Worm (Caenorhabditis elegans) whole organism, mixed stage, embryonic: Measurements from ENCODE around the gene C28H8.8.

Source experiments
- M03D4.4 ChIP-seq: sonication (generic microtip); optimal IDR thresholded peaks from 2 replicates; lab custom pipeline; 2017; ENCODE audit warnings: mild to moderate bottlenecking, missing genetic modification characterization, missing compliant biosample characterization
- bed-3 ChIP-seq: fragments of 200-800 bp; sonication (Bioruptor generic); optimal IDR thresholded peaks from 3 replicates; lab custom pipeline; 2018; ENCODE audit warnings: mild to moderate bottlenecking, missing genetic modification characterization, moderate library complexity, missing compliant biosample characterization
- blmp-1 ChIP-seq: fragments of 150-350 bp; optimal IDR thresholded peaks from 2 replicates; lab custom pipeline; 2014; ENCODE audit warnings: missing biosample characterization, missing genetic modification characterization
- ceh-39 ChIP-seq: fragments of 150-350 bp; optimal IDR thresholded peaks from 2 replicates; lab custom pipeline; 2014; ENCODE audit warnings: missing biosample characterization, missing genetic modification characterization
- ceh-83 ChIP-seq: fragments of 200-800 bp; sonication (Bioruptor generic); optimal IDR thresholded peaks from 2 replicates; lab custom pipeline; 2018; ENCODE audit warnings: mild to moderate bottlenecking, missing genetic modification characterization, missing compliant biosample characterization
- ces-1 ChIP-seq: fragments of 150-350 bp; optimal IDR thresholded peaks from 2 replicates; lab custom pipeline; 2014; ENCODE audit warnings: missing biosample characterization, missing genetic modification reagents, missing genetic modification characterization
- cnd-1 ChIP-seq: fragments of 200-800 bp; sonication (Bioruptor generic); optimal IDR thresholded peaks from 2 replicates; lab custom pipeline; 2018; ENCODE audit warnings: mild to moderate bottlenecking, missing genetic modification characterization, missing compliant biosample characterization
- drap-1 ChIP-seq: fragments of 200-800 bp; sonication (Bioruptor generic); optimal IDR thresholded peaks from 3 replicates; lab custom pipeline; 2018; ENCODE audit warnings: mild to moderate bottlenecking, missing genetic modification characterization, missing compliant biosample characterization
- elt-1 ChIP-seq: sonication (generic microtip); optimal IDR thresholded peaks from 2 replicates; lab custom pipeline; 2017; ENCODE audit warnings: missing genetic modification characterization, mild to moderate bottlenecking, missing compliant biosample characterization, antibody characterized with exemption, moderate library complexity, borderline replicate concordance; ENCODE audit not compliant: insufficient read depth
- elt-3 ChIP-seq: fragments of 150-350 bp; optimal IDR thresholded peaks from 2 replicates; lab custom pipeline; 2014; ENCODE audit warnings: missing biosample characterization, missing genetic modification characterization
- flh-1 ChIP-seq: fragments of 200-800 bp; sonication (Bioruptor generic); optimal IDR thresholded peaks from 2 replicates; lab custom pipeline; 2018; ENCODE audit warnings: mild to moderate bottlenecking, missing genetic modification characterization, moderate library complexity, missing compliant biosample characterization
- hlh-1 ChIP-seq: fragments of 150-350 bp; optimal IDR thresholded peaks from 2 replicates; lab custom pipeline; 2014; ENCODE audit warnings: missing biosample characterization, missing genetic modification reagents, missing genetic modification characterization
- lin-13 ChIP-seq: fragments of 150-350 bp; optimal IDR thresholded peaks from 2 replicates; lab custom pipeline; 2014; ENCODE audit warnings: missing biosample characterization, missing genetic modification characterization
- lin-32 ChIP-seq: fragments of 200-800 bp; sonication (Bioruptor generic); optimal IDR thresholded peaks from 2 replicates; lab custom pipeline; 2018; ENCODE audit warnings: mild to moderate bottlenecking, missing genetic modification characterization, missing compliant biosample characterization
- mab-5 ChIP-seq: fragments of 150-350 bp; optimal IDR thresholded peaks from 2 replicates; lab custom pipeline; 2014; ENCODE audit warnings: missing biosample characterization, missing genetic modification characterization
- mep-1 ChIP-seq: fragments of 150-350 bp; optimal IDR thresholded peaks from 2 replicates; lab custom pipeline; 2017; ENCODE audit warnings: missing biosample characterization, missing genetic modification reagents, missing genetic modification characterization, inconsistent platforms
- mls-2 ChIP-seq: sonication (generic microtip); optimal IDR thresholded peaks from 2 replicates; lab custom pipeline; 2016; ENCODE audit warnings: mild to moderate bottlenecking, missing genetic modification characterization, moderate library complexity, missing compliant biosample characterization
- nhr-2 ChIP-seq: fragments of 150-350 bp; optimal IDR thresholded peaks from 2 replicates; lab custom pipeline; 2014; ENCODE audit warnings: missing biosample characterization, missing genetic modification characterization
- nhr-237 ChIP-seq: fragments of 150-350 bp; optimal IDR thresholded peaks from 2 replicates; lab custom pipeline; 2014; ENCODE audit warnings: missing biosample characterization, missing genetic modification characterization
- nhr-76 ChIP-seq: sonication (generic microtip); optimal IDR thresholded peaks from 2 replicates; lab custom pipeline; 2017; ENCODE audit warnings: missing biosample characterization, missing genetic modification characterization
- pha-4 ChIP-seq: fragments of 150-350 bp; optimal IDR thresholded peaks from 2 replicates; lab custom pipeline; 2018; ENCODE audit warnings: missing biosample characterization, missing genetic modification reagents, missing genetic modification characterization
- sem-2 ChIP-seq: fragments of 200-800 bp; sonication (Bioruptor generic); optimal IDR thresholded peaks from 2 replicates; lab custom pipeline; 2018; ENCODE audit warnings: mild to moderate bottlenecking, missing genetic modification characterization, missing compliant biosample characterization
- snpc-4 ChIP-seq: fragments of 150-350 bp; optimal IDR thresholded peaks from 2 replicates; lab custom pipeline; 2014; ENCODE audit warnings: missing biosample characterization, missing genetic modification characterization
- sptf-1 ChIP-seq: sonication (generic microtip); optimal IDR thresholded peaks from 2 replicates; lab custom pipeline; 2017; ENCODE audit warnings: mild to moderate bottlenecking, missing genetic modification characterization, moderate library complexity, missing compliant biosample characterization
- tbx-8 ChIP-seq: fragments of 200-800 bp; sonication (Bioruptor generic); optimal IDR thresholded peaks from 2 replicates; lab custom pipeline; 2018; ENCODE audit warnings: mild to moderate bottlenecking, missing genetic modification characterization, moderate library complexity, missing compliant biosample characterization
- unc-120 ChIP-seq: sonication (generic microtip); optimal IDR thresholded peaks from 2 replicates; lab custom pipeline; 2017; ENCODE audit warnings: missing genetic modification characterization, missing compliant biosample characterization; ENCODE audit not compliant: poor library complexity, severe bottlenecking
- unc-39 ChIP-seq: fragments of 150-350 bp; optimal IDR thresholded peaks from 2 replicates; lab custom pipeline; 2014; ENCODE audit warnings: missing biosample characterization, missing genetic modification characterization
- unc-62 ChIP-seq: fragments of 150-350 bp; optimal IDR thresholded peaks from 2 replicates; lab custom pipeline; 2014; ENCODE audit warnings: missing biosample characterization, missing genetic modification reagents, missing genetic modification characterization
- zip-8 ChIP-seq: fragments of 150-350 bp; optimal IDR thresholded peaks from 2 replicates; lab custom pipeline; 2014; ENCODE audit warnings: missing biosample characterization, missing genetic modification characterization

The C28H8.8 gene

DNA sequence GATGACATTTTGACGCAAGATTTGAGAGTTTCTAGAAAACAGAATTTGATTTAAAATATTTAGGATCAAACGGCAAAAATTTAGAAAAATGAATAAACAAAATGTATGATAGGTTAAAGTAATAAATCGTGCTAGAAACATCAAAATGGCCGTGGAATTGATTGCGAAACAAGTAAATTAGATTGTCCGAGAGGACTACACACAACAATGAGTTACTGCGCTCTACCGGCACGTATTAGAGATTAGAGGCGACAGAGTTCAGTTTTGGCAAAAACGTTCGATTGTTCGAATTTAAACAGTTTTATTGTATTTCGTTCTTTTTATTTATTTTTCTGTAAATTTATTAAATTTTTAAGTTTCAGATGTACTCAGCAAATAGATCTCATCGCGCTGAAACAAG is 37.1 kb upstream of the C28H8.8 start, which contains the start of the genes dnc-2 and bcl-7:
Gene dnc-2, minus strand, starts transcription at position 33 of the 400 bp plus-strand sequence.
Gene bcl-7, plus strand, starts transcription at position 363 of the 400 bp plus-strand sequence.
- TF ChIP-seq blmp-1 (tag; lab: Kevin White, UChicago) (no peak), cnd-1 (tag; lab: Kevin White, UChicago) (no peak), bed-3 (GFP tag; lab: Kevin White, UChicago) (no peak), mab-5 (tag; lab: Kevin White, UChicago) (no peak), lin-32 (no peak), pha-4 (tag; lab: Kevin White, UChicago) (peak; percentile 1), unc-120 (tag; lab: Kevin White, UChicago) (no peak), nhr-2 (tag; lab: Kevin White, UChicago) (no peak), drap-1 (GFP tag; lab: Kevin White, UChicago) (no peak), flh-1 (GFP tag; lab: Kevin White, UChicago) (no peak), lin-13 (tag; lab: Kevin White, UChicago) (peak; percentile 9), ceh-39 (tag; lab: Kevin White, UChicago) (no peak), mep-1 (tag; lab: Kevin White, UChicago) (peak; percentile 4), ces-1 (peak; percentile 72), unc-39 (no peak)
- TF ChIP-seq, all 35 proteins: peak for 4

DNA sequence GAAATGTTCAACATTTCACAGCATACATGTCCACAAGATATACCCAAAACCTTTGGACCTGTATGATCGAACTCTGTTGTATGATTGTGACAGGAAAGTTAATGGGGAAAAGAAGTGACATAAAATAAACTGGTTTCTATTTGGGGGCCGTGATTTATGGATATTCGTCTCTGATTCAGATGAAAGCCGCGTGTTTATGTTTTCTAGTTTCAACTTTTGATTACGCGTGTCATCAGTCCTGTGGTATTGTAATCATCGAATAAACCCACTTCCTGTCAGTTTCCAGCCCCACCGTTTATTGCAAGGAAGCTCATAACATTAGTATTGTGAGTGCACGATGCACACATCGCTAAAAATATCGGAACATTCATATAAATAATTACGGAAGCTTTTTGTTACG is 33.7 kb upstream of the C28H8.8 start:
- no peak for TF ChIP-seq mep-1 (tag; lab: Kevin White, UChicago)
- TF ChIP-seq mab-5 (tag; lab: Kevin White, UChicago): no peak
- no peak for TF ChIP-seq zip-8 (tag; lab: Kevin White, UChicago)
- no peak for TF ChIP-seq flh-1 (GFP tag; lab: Kevin White, UChicago)
- no peak for TF ChIP-seq elt-3 (tag; lab: Kevin White, UChicago)
- TF ChIP-seq pha-4 (tag; lab: Kevin White, UChicago): no peak
- TF ChIP-seq ces-1: no peak
- TF ChIP-seq unc-62 (GFP tag; lab: Kevin White, UChicago): no peak
- no peak for TF ChIP-seq cnd-1 (tag; lab: Kevin White, UChicago)
- TF ChIP-seq lin-32: no peak
- no peak for TF ChIP-seq ceh-39 (tag; lab: Kevin White, UChicago)
- TF ChIP-seq sptf-1 (tag; lab: Kevin White, UChicago): no peak
- no peak for TF ChIP-seq sem-2 (GFP tag; lab: Kevin White, UChicago)

DNA sequence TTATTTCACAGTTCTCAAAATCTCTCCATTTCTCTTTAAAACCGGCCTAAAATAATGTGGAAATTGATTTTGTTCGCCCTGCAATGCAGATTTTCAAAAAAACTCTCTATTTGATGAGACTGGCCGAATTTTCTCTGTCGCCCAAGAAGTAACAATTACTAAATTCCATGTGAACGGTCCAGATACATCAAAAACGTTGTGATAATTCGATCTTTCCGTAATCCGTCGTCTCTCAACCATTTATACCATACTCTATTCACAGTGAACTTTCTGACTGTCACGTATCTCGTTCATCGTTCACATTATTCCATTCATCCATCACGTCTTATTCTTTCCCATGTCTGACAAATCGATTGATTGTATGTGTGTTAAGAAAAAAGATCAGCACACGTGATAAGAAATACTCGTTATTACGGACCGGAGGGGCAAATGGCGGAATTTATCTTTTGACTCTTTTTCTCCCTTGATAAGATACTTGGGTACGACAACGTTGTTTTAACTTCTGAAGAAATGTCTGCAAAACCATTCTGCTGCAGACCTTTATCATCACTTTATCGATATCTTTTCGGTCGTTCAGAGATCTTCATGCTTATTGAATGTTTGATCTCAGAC is 32.6 kb upstream of the C28H8.8 start:
- TF ChIP-seq snpc-4 (tag; lab: Kevin White, UChicago): no peak
- TF ChIP-seq nhr-76: no peak
- TF ChIP-seq nhr-2 (tag; lab: Kevin White, UChicago): no peak
- no peak for TF ChIP-seq mab-5 (tag; lab: Kevin White, UChicago)
- no peak for TF ChIP-seq drap-1 (GFP tag; lab: Kevin White, UChicago)
- no peak for TF ChIP-seq blmp-1 (tag; lab: Kevin White, UChicago)
- no peak for TF ChIP-seq nhr-237 (tag; lab: Kevin White, UChicago)
- TF ChIP-seq zip-8 (tag; lab: Kevin White, UChicago): no peak
- no peak for TF ChIP-seq elt-1
- TF ChIP-seq tbx-8 (GFP tag; lab: Kevin White, UChicago): no peak
- no peak for TF ChIP-seq unc-120 (tag; lab: Kevin White, UChicago)
- no peak for TF ChIP-seq sptf-1 (tag; lab: Kevin White, UChicago)
- TF ChIP-seq bed-3 (GFP tag; lab: Kevin White, UChicago): no peak
- TF ChIP-seq, all 35 proteins: peak for 0

DNA sequence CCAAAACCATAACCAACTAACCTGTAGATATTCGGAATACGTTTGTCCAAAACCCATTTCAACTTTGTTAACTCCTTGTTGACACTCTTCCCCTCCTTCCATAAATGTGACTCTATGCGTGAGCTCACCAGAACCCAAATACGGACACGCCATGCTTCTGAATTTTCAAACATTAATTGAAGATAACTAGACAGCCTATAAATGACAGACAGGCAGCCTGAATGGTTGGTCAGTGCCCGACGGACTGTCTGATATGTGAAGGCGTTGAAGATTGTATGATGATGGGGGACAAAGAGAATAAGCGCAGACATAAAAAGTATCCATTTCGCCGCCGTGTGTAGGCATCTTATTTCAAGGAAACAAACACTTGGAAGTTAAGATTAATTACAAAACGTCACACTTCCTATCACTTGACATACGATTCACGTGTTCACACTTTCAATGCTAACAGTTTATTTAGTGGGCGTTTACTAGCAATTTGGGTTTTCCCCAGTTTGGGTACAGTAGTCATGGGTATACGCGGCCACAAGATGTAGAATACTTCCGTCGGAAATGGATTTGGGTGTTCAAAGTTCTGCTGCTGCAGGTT is 31.3 kb upstream of the C28H8.8 start, which contains the start of the genes tdo-2 and C28H8.2:
Gene tdo-2, minus strand, starts transcription at position 157 of the 589 bp plus-strand sequence.
Gene C28H8.2, plus strand, starts transcription at position 524 of the 589 bp plus-strand sequence.
- TF ChIP-seq elt-1 (no peak), nhr-76 (no peak), cnd-1 (tag; lab: Kevin White, UChicago) (no peak), ceh-83 (GFP tag; lab: Kevin White, UChicago) (no peak), hlh-1 (tag; lab: Kevin White, UChicago) (no peak), mls-2 (tag; lab: Kevin White, UChicago) (no peak), zip-8 (tag; lab: Kevin White, UChicago) (no peak), M03D4.4 (no peak)
- TF ChIP-seq, all 35 proteins: peak for 0
